Fruit fly (Drosophila melanogaster): ENCODE data around the gene CG8838.

The CG8838 gene

DNA sequence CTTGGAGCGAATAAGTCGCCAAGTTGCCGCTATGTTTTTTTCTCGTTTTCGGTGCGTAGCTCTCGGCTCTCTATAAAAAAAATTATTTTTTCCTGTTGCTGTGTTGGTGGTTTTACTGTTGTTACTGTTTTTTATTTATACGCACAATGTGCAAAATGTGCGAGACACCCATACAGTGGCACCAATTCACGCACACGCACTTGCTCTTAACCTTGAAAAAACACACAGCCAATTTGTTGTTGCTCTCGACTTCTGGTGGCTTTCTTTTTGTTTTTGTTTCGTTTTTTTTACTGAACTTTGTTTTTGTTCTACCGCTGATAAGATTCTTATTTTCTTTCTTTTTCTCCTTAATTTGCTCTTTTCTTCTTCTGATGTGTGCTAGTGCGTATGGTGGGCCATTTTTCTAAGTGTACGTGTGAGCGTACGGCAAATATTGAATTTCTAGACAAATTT, 1.2 kb upstream of the CG8838 start (continued):
- TF ChIP-seq sob (GFP tag; IDR thresholded peaks at IDR 0.05) (peak; percentile 68), zf30C (GFP tag; optimal IDR thresholded peaks at IDR 0.05) (peak; percentile 52), CG16863 (GFP tag; optimal IDR thresholded peaks at IDR 0.05) (no peak), gsb-n (tag; optimal IDR thresholded peaks at IDR 0.05) (no peak), CG15514 (GFP tag; optimal IDR thresholded peaks at IDR 0.05) (peak; percentile 37), CG30403 (GFP tag; optimal IDR thresholded peaks at IDR 0.05) (peak; percentile 30), rib (GFP tag; IDR thresholded peaks at IDR 0.05) (peak; percentile 61; the same call in 1 of the 2 replicates), CG3281 (GFP tag; optimal IDR thresholded peaks at IDR 0.05) (peak; percentile 10), Ada2b (GFP tag; IDR thresholded peaks at IDR 0.05) (peak; percentile 39; the same call in 1 of the 2 replicates), lab (GFP tag; optimal IDR thresholded peaks at IDR 0.05) (peak; percentile 41), Blimp-1 (GFP tag; optimal IDR thresholded peaks at IDR 0.05) (no peak), gfzf (GFP tag; optimal IDR thresholded peaks at IDR 0.05) (no peak), Nf-YA (GFP tag; IDR thresholded peaks at IDR 0.05) (no peak), Rfx (GFP tag; IDR thresholded peaks at IDR 0.05) (peak; percentile 71; the same call in 1 of the 2 replicates), fd64A (GFP tag; optimal IDR thresholded peaks at IDR 0.05) (no peak), CG5180 (GFP tag; optimal IDR thresholded peaks at IDR 0.05) (no peak), CG17612 (GFP tag; IDR thresholded peaks at IDR 0.05) (0 out of 2 replicates have a peak, but pooled peaks have one; percentile 19), lmd (GFP tag; IDR thresholded peaks at IDR 0.05) (peak; percentile 32; the same call in 1 of the 2 replicates), CG4707 (GFP tag; optimal IDR thresholded peaks at IDR 0.05) (no peak), CG2678 (tag; optimal IDR thresholded peaks at IDR 0.05) (no peak), Max (GFP tag; optimal IDR thresholded peaks at IDR 0.05) (no peak), Myb (GFP tag; optimal IDR thresholded peaks at IDR 0.05) (peak; percentile 6), sd (tag; optimal IDR thresholded peaks at IDR 0.05) (peak; percentile 28), klu (GFP tag; IDR thresholded peaks at IDR 0.05) (0 out of 2 replicates have a peak, but pooled peaks have one; percentile 1), CG13624 (GFP tag; optimal IDR thresholded peaks at IDR 0.05) (peak; percentile 45), nom (GFP tag; optimal IDR thresholded peaks at IDR 0.05) (peak; percentile 95), Atf-2 (GFP tag; optimal IDR thresholded peaks at IDR 0.05) (no peak), shn (GFP tag; optimal IDR thresholded peaks at IDR 0.05) (peak; percentile 15), luna (GFP tag; optimal IDR thresholded peaks at IDR 0.05) (no peak), Adf1 (GFP tag; IDR thresholded peaks at IDR 0.05) (peak; percentile 13; the same call in 1 of the 2 replicates), cg (GFP tag; optimal IDR thresholded peaks at IDR 0.05) (peak; percentile 19), CG8944 (GFP tag; optimal IDR thresholded peaks at IDR 0.05) (peak; percentile 0), ftz-f1 (GFP tag; optimal IDR thresholded peaks at IDR 0.05) (peak; percentile 96), CG13894 (tag; optimal IDR thresholded peaks at IDR 0.05) (no peak), CG18262 (tag; optimal IDR thresholded peaks at IDR 0.05) (no peak), CG10209 (GFP tag; optimal IDR thresholded peaks at IDR 0.05) (peak; percentile 2), CG31224 (GFP tag; IDR thresholded peaks at IDR 0.05) (0 out of 2 replicates have a peak, but pooled peaks have one; percentile 9), CG1647 (GFP tag; optimal IDR thresholded peaks at IDR 0.05) (peak; percentile 2), Trl (optimal IDR thresholded peaks at IDR 0.05) (peak in 1 of 2 experiments; percentile 10), Trl (GFP tag; optimal IDR thresholded peaks at IDR 0.05) (no peak), crp (GFP tag; optimal IDR thresholded peaks at IDR 0.05) (no peak), CG9932 (GFP tag; IDR thresholded peaks at IDR 0.05) (peak; percentile 57), ind (GFP tag; optimal IDR thresholded peaks at IDR 0.05) (peak; percentile 15), CG2120 (GFP tag; optimal IDR thresholded peaks at IDR 0.05) (peak; percentile 74), CG34224 (GFP tag; IDR thresholded peaks at IDR 0.05; ENCODE audit: partially characterized antibody) (no peak), dpn (GFP tag; optimal IDR thresholded peaks at IDR 0.05) (peak in 1 of 2 experiments; percentile 29), Drgx (GFP tag; IDR thresholded peaks at IDR 0.05) (no peak), Meics (GFP tag; optimal IDR thresholded peaks at IDR 0.05) (peak; percentile 19), jumu (GFP tag; optimal IDR thresholded peaks at IDR 0.05) (no peak), fd102C (GFP tag; optimal IDR thresholded peaks at IDR 0.05) (no peak)

Data from whole organism, embryonic.